Fruit fly (Drosophila melanogaster) whole organism, embryonic: Measurements from ENCODE around the gene CG5013.

Source experiments
- Bgb ChIP-seq: fragments of 200-800 bp; sonication (Bioruptor generic); IDR thresholded peaks from 2 replicates; pipeline ENCODE4 v1.3.6; 2022; ENCODE audit warnings: missing biosample characterization, missing genetic modification characterization; ENCODE audit not compliant: partially characterized antibody
- CG10147 ChIP-seq: fragments of 200-800 bp; sonication (Bioruptor generic); optimal IDR thresholded peaks from 2 replicates; lab custom pipeline; 2019; ENCODE audit warnings: missing biosample characterization, mild to moderate bottlenecking, missing genetic modification characterization, moderate library complexity
- CG10654 ChIP-seq: fragments of 200-800 bp; sonication (Bioruptor generic); optimal IDR thresholded peaks from 2 replicates; lab custom pipeline; 2016; ENCODE audit warnings: missing biosample characterization, missing genetic modification characterization
- CG12769 ChIP-seq: fragments of 200-800 bp; sonication (Bioruptor generic); optimal IDR thresholded peaks from 2 replicates; lab custom pipeline; 2019; ENCODE audit warnings: missing biosample characterization, mild to moderate bottlenecking, missing genetic modification characterization, moderate library complexity
- CG14441 ChIP-seq: fragments of 200-800 bp; sonication (Bioruptor generic); IDR thresholded peaks from 2 replicates; pipeline ENCODE4 v1.3.6; 2022; ENCODE audit warnings: missing biosample characterization, missing genetic modification characterization
- CG14710 ChIP-seq: fragments of 200-800 bp; sonication (Bioruptor generic); optimal IDR thresholded peaks from 3 replicates; lab custom pipeline; 2019; ENCODE audit warnings: missing biosample characterization, mild to moderate bottlenecking, missing genetic modification characterization, moderate library complexity
- CG17385 ChIP-seq: fragments of 200-800 bp; sonication (Bioruptor generic); optimal IDR thresholded peaks from 3 replicates; lab custom pipeline; 2018; ENCODE audit warnings: missing biosample characterization, mild to moderate bottlenecking, missing genetic modification characterization
- CG17612 ChIP-seq: fragments of 200-800 bp; sonication (Bioruptor generic); IDR thresholded peaks from 2 replicates; pipeline ENCODE4 v1.3.6; 2022; ENCODE audit warnings: missing biosample characterization, missing genetic modification characterization
- CG17912 ChIP-seq: fragments of 200-800 bp; sonication (Bioruptor generic); optimal IDR thresholded peaks from 2 replicates; lab custom pipeline; 2018; ENCODE audit warnings: missing biosample characterization, mild to moderate bottlenecking, missing genetic modification characterization
- CG1832 ChIP-seq: fragments of 200-800 bp; sonication (Bioruptor generic); optimal IDR thresholded peaks from 2 replicates; lab custom pipeline; 2017; ENCODE audit warnings: missing biosample characterization, mild to moderate bottlenecking, missing genetic modification characterization, inconsistent platforms
- CG18619 ChIP-seq: fragments of 200-800 bp; sonication (Bioruptor generic); optimal IDR thresholded peaks from 3 replicates; lab custom pipeline; 2017; ENCODE audit warnings: missing biosample characterization, mild to moderate bottlenecking, missing genetic modification characterization
- CG2202 ChIP-seq: fragments of 200-800 bp; sonication (Bioruptor generic); optimal IDR thresholded peaks from 2 replicates; lab custom pipeline; 2018; ENCODE audit warnings: missing biosample characterization, mild to moderate bottlenecking, missing genetic modification characterization
- CG31388 ChIP-seq: fragments of 200-800 bp; sonication (Bioruptor generic); optimal IDR thresholded peaks from 2 replicates; lab custom pipeline; 2016; ENCODE audit warnings: missing biosample characterization, missing genetic modification characterization
- CG3163 ChIP-seq: fragments of 200-800 bp; sonication (Bioruptor generic); optimal IDR thresholded peaks from 3 replicates; lab custom pipeline; 2016; ENCODE audit warnings: missing biosample characterization, missing genetic modification characterization
- CG5245 ChIP-seq: fragments of 200-800 bp; sonication (Bioruptor generic); optimal IDR thresholded peaks from 3 replicates; lab custom pipeline; 2016; ENCODE audit warnings: missing biosample characterization, missing genetic modification characterization
- CG7556 ChIP-seq: fragments of 200-800 bp; sonication (Bioruptor generic); optimal IDR thresholded peaks from 2 replicates; lab custom pipeline; 2017; ENCODE audit warnings: missing biosample characterization, mild to moderate bottlenecking, missing genetic modification characterization
- CG8765 ChIP-seq: fragments of 200-800 bp; sonication (Bioruptor generic); IDR thresholded peaks from 2 replicates; pipeline ENCODE4 v1.3.6; 2022; ENCODE audit warnings: missing biosample characterization, missing genetic modification characterization
- CG8944 ChIP-seq: fragments of 200-800 bp; sonication (Bioruptor generic); optimal IDR thresholded peaks from 3 replicates; lab custom pipeline; 2016; ENCODE audit warnings: missing biosample characterization, missing genetic modification characterization
- ERR ChIP-seq: fragments of 200-800 bp; sonication (Bioruptor generic); optimal IDR thresholded peaks from 2 replicates; lab custom pipeline; 2016; ENCODE audit warnings: missing biosample characterization, missing genetic modification characterization
- Fer1 ChIP-seq: fragments of 200-800 bp; sonication (Bioruptor generic); optimal IDR thresholded peaks from 2 replicates; lab custom pipeline; 2017; ENCODE audit warnings: missing biosample characterization, mild to moderate bottlenecking, missing genetic modification characterization
- HmgD ChIP-seq: fragments of 200-800 bp; sonication (Bioruptor generic); optimal IDR thresholded peaks from 3 replicates; lab custom pipeline; 2016; ENCODE audit warnings: missing biosample characterization, missing genetic modification characterization
- Hmx ChIP-seq: fragments of 200-800 bp; sonication (Bioruptor generic); optimal IDR thresholded peaks from 2 replicates; lab custom pipeline; 2016; ENCODE audit warnings: missing biosample characterization, missing genetic modification characterization
- Hr39 ChIP-seq: fragments of >200 bp; optimal IDR thresholded peaks from 2 replicates; lab custom pipeline; 2017
- Oli ChIP-seq: fragments of 200-800 bp; sonication (Bioruptor generic); optimal IDR thresholded peaks from 2 replicates; lab custom pipeline; 2018; ENCODE audit warnings: missing biosample characterization, mild to moderate bottlenecking, missing genetic modification characterization, moderate library complexity
- Scr ChIP-seq: fragments of 200-800 bp; sonication (Bioruptor generic); IDR thresholded peaks from 2 replicates; pipeline ENCODE4 v1.3.6; 2022; ENCODE audit warnings: missing biosample characterization, missing genetic modification characterization; ENCODE audit not compliant: partially characterized antibody
- Sox102F ChIP-seq: fragments of 200-800 bp; sonication (Bioruptor generic); optimal IDR thresholded peaks from 2 replicates; lab custom pipeline; 2018; ENCODE audit warnings: missing biosample characterization, mild to moderate bottlenecking, missing genetic modification characterization, moderate library complexity
- Sry-β ChIP-seq: fragments of 200-800 bp; sonication (Bioruptor generic); optimal IDR thresholded peaks from 2 replicates; lab custom pipeline; 2018; ENCODE audit warnings: missing biosample characterization, mild to moderate bottlenecking, missing genetic modification characterization, moderate library complexity
- Vsx1 ChIP-seq: fragments of 200-800 bp; sonication (Bioruptor generic); optimal IDR thresholded peaks from 2 replicates; lab custom pipeline; 2017; ENCODE audit warnings: missing biosample characterization, mild to moderate bottlenecking, missing genetic modification characterization, missing genetic modification reagents
- ara ChIP-seq: fragments of 200-800 bp; sonication (Bioruptor generic); IDR thresholded peaks from 2 replicates; pipeline ENCODE4 v1.3.6; 2022; ENCODE audit warnings: missing biosample characterization, missing genetic modification characterization
- bigmax ChIP-seq: fragments of 200-800 bp; sonication (Bioruptor generic); optimal IDR thresholded peaks from 2 replicates; lab custom pipeline; 2018; ENCODE audit warnings: missing biosample characterization, mild to moderate bottlenecking, missing genetic modification characterization
- caup ChIP-seq: fragments of 200-800 bp; sonication (Bioruptor generic); optimal IDR thresholded peaks from 3 replicates; lab custom pipeline; 2017; ENCODE audit warnings: missing biosample characterization, mild to moderate bottlenecking, missing genetic modification characterization, moderate library complexity; ENCODE audit not compliant: severe bottlenecking
- chm ChIP-seq: fragments of 200-800 bp; sonication (Bioruptor generic); IDR thresholded peaks from 2 replicates; pipeline ENCODE4 v1.3.6; 2022; ENCODE audit warnings: missing biosample characterization, missing genetic modification characterization
- da ChIP-seq: fragments of 200-800 bp; sonication (Bioruptor generic); optimal IDR thresholded peaks from 2 replicates; lab custom pipeline; 2016; ENCODE audit warnings: missing biosample characterization, missing genetic modification characterization
- danr ChIP-seq: fragments of 200-800 bp; sonication (Bioruptor generic); IDR thresholded peaks from 2 replicates; pipeline ENCODE4 v1.3.6; 2022; ENCODE audit warnings: missing biosample characterization, missing genetic modification characterization
- dati ChIP-seq: fragments of 200-800 bp; sonication (Bioruptor generic); IDR thresholded peaks from 2 replicates; pipeline ENCODE4 v1.3.6; 2022; ENCODE audit warnings: missing biosample characterization, missing genetic modification characterization
- dimm ChIP-seq: fragments of 200-800 bp; sonication (Bioruptor generic); IDR thresholded peaks from 2 replicates; pipeline ENCODE4 v1.3.6; 2022; ENCODE audit warnings: missing biosample characterization, missing genetic modification characterization
- en ChIP-seq: fragments of 200-800 bp; sonication (Bioruptor generic); optimal IDR thresholded peaks from 2 replicates; lab custom pipeline; 2016; ENCODE audit warnings: missing biosample characterization, missing genetic modification characterization
- eyg ChIP-seq: fragments of 200-800 bp; sonication (Bioruptor generic); optimal IDR thresholded peaks from 3 replicates; lab custom pipeline; 2016; ENCODE audit warnings: missing biosample characterization, missing genetic modification characterization
- gt ChIP-seq: fragments of 200-800 bp; sonication (Bioruptor generic); IDR thresholded peaks from 2 replicates; pipeline ENCODE4 v1.3.6; 2022; ENCODE audit warnings: missing biosample characterization, missing genetic modification characterization
- ken ChIP-seq: fragments of 200-800 bp; sonication (Bioruptor generic); IDR thresholded peaks from 3 replicates; pipeline ENCODE4 v1.3.6; 2022; ENCODE audit warnings: missing biosample characterization, missing genetic modification characterization
- luna ChIP-seq: fragments of 200-800 bp; sonication (Bioruptor generic); optimal IDR thresholded peaks from 2 replicates; lab custom pipeline; 2016; ENCODE audit warnings: missing biosample characterization, missing genetic modification characterization
- pfk ChIP-seq: fragments of 200-800 bp; sonication (Bioruptor generic); optimal IDR thresholded peaks from 2 replicates; lab custom pipeline; 2018; ENCODE audit warnings: missing biosample characterization, mild to moderate bottlenecking, missing genetic modification characterization, moderate library complexity
- salm ChIP-seq: fragments of 200-800 bp; sonication (Bioruptor generic); optimal IDR thresholded peaks from 2 replicates; lab custom pipeline; 2018; ENCODE audit warnings: missing biosample characterization, mild to moderate bottlenecking, missing genetic modification characterization
- stc ChIP-seq: fragments of 200-800 bp; sonication (Bioruptor generic); IDR thresholded peaks from 2 replicates; pipeline ENCODE4 v1.3.6; 2022; ENCODE audit warnings: missing biosample characterization, missing genetic modification characterization
- sug ChIP-seq: fragments of 200-800 bp; optimal IDR thresholded peaks from 2 replicates; lab custom pipeline; 2019; ENCODE audit warnings: missing biosample characterization, mild to moderate bottlenecking, missing genetic modification characterization, moderate library complexity
- tin ChIP-seq: fragments of 200-800 bp; sonication (Bioruptor generic); optimal IDR thresholded peaks from 3 replicates; lab custom pipeline; 2016; ENCODE audit warnings: missing biosample characterization, missing genetic modification characterization
- tll ChIP-seq, 2 experiments: fragments of 200-800 bp in 1 of 2; fragments of >200 bp in 1 of 2; sonication (Bioruptor generic) in 1 of 2; optimal IDR thresholded peaks; 2 replicates each; lab custom pipeline; 2017 to 2019; ENCODE audit warnings: missing biosample characterization in 2 of 2, missing genetic modification characterization in 2 of 2, mild to moderate bottlenecking in 1 of 2, moderate library complexity in 1 of 2
- vfl ChIP-seq: fragments of 200-800 bp; sonication (Bioruptor generic); optimal IDR thresholded peaks from 2 replicates; lab custom pipeline; 2016; ENCODE audit warnings: missing biosample characterization, missing genetic modification characterization
- wek ChIP-seq: fragments of 200-800 bp; sonication (Bioruptor generic); optimal IDR thresholded peaks from 3 replicates; lab custom pipeline; 2018; ENCODE audit warnings: missing biosample characterization, mild to moderate bottlenecking, missing genetic modification characterization, moderate library complexity
- zen2 ChIP-seq: fragments of 200-800 bp; sonication (Bioruptor generic); IDR thresholded peaks from 3 replicates; pipeline ENCODE4 v1.3.6; 2022; ENCODE audit warnings: missing biosample characterization, missing genetic modification characterization; ENCODE audit not compliant: partially characterized antibody
- zfh2 ChIP-seq: fragments of 200-800 bp; sonication (Bioruptor generic); optimal IDR thresholded peaks from 2 replicates; lab custom pipeline; 2016; ENCODE audit warnings: missing biosample characterization, missing genetic modification characterization

Gene CG5013

dm6 chr3R:16049369-16049768 lies at the start of gene CG5013, which contains the start of gene IKKbeta (continued):
- TF ChIP-seq Bgb, result peak; percentile 76
- no peak for TF ChIP-seq Sox102F (GFP tag; lab: Kevin White, UChicago)
- TF ChIP-seq CG1832, result no peak
- TF ChIP-seq Sry-β (GFP tag; lab: Kevin White, UChicago), result peak; percentile 5
- no peak for TF ChIP-seq en
- TF ChIP-seq CG14441 (GFP tag; lab: Robert Waterston, UW), result peak; percentile 22; the same call in 1 of the 2 replicates
- peak; percentile 56 for TF ChIP-seq vfl (GFP tag; lab: Kevin White, UChicago)
- no peak for TF ChIP-seq CG17612 (GFP tag; lab: Robert Waterston, UW)
- TF ChIP-seq danr, result no peak
- TF ChIP-seq CG10147 (GFP tag; lab: Kevin White, UChicago), result peak; percentile 50
- peak; percentile 5 for TF ChIP-seq CG18619
- TF ChIP-seq CG10654 (GFP tag; lab: Kevin White, UChicago), result peak; percentile 42
- TF ChIP-seq gt (GFP tag; lab: Robert Waterston, UW), result no peak
- TF ChIP-seq CG7556 (GFP tag; lab: Kevin White, UChicago), result no peak
- peak; percentile 61; the same call in 1 of the 3 replicates for TF ChIP-seq zen2 (GFP tag; lab: Robert Waterston, UW)
- TF ChIP-seq luna (GFP tag; lab: Kevin White, UChicago), result peak; percentile 35
- TF ChIP-seq stc (GFP tag; lab: Robert Waterston, UW), result no peak
- no peak for TF ChIP-seq wek (GFP tag; lab: Kevin White, UChicago)
- peak; percentile 75 for TF ChIP-seq CG14710 (tag; lab: Kevin White, UChicago)
- TF ChIP-seq tin (GFP tag; lab: Kevin White, UChicago), result peak; percentile 36
- TF ChIP-seq CG2202, result no peak
- TF ChIP-seq Vsx1 (GFP tag; lab: Kevin White, UChicago), result no peak
- no peak for TF ChIP-seq CG31388
- peak; percentile 22 for TF ChIP-seq Fer1 (GFP tag; lab: Kevin White, UChicago)
- TF ChIP-seq CG8944, result no peak
- peak; percentile 26 for TF ChIP-seq CG3163 (GFP tag; lab: Kevin White, UChicago)
- TF ChIP-seq eyg, result no peak
- peak; percentile 14 to 75 for TF ChIP-seq tll (GFP tag; optimal IDR thresholded peaks at IDR 0.05; lab: Kevin White, UChicago)
- TF ChIP-seq sug (tag; lab: Kevin White, UChicago), result no peak
- no peak for TF ChIP-seq dimm (GFP tag; lab: Robert Waterston, UW)
- TF ChIP-seq CG12769 (tag; lab: Kevin White, UChicago), result peak; percentile 51
- no peak for TF ChIP-seq bigmax (GFP tag; lab: Kevin White, UChicago)
- peak; percentile 7; the same call in 1 of the 2 replicates for TF ChIP-seq CG8765 (GFP tag; lab: Robert Waterston, UW)
- no peak for TF ChIP-seq pfk (GFP tag; lab: Kevin White, UChicago)
- peak; percentile 7 for TF ChIP-seq CG17385
- peak; percentile 57; the same call in 1 of the 2 replicates for TF ChIP-seq ara (GFP tag; lab: Robert Waterston, UW)
- peak; percentile 2 for TF ChIP-seq CG5245 (GFP tag; lab: Kevin White, UChicago)
- no peak for TF ChIP-seq dati (GFP tag; lab: Robert Waterston, UW)
- peak; percentile 79 for TF ChIP-seq zfh2 (GFP tag; lab: Kevin White, UChicago)
- TF ChIP-seq caup (GFP tag; lab: Kevin White, UChicago), result no peak
- peak; percentile 19 for TF ChIP-seq ERR (GFP tag; lab: Kevin White, UChicago)
- TF ChIP-seq salm, result no peak
- no peak for TF ChIP-seq Hr39 (lab: Kevin White, UChicago)
- TF ChIP-seq Hmx (GFP tag; lab: Kevin White, UChicago), result no peak
- TF ChIP-seq CG17912, result no peak
- no peak for TF ChIP-seq da (GFP tag; lab: Kevin White, UChicago)
- peak; percentile 52; the same call in 1 of the 3 replicates for TF ChIP-seq ken (GFP tag; lab: Robert Waterston, UW)
- peak; percentile 85 for TF ChIP-seq Scr (GFP tag; lab: Robert Waterston, UW)
- no peak for TF ChIP-seq Oli (tag; lab: Kevin White, UChicago)
- peak; percentile 82 for TF ChIP-seq HmgD
- no peak for TF ChIP-seq chm
